Worm (Caenorhabditis elegans): ENCODE results near the gene cgt-2.

DNA sequence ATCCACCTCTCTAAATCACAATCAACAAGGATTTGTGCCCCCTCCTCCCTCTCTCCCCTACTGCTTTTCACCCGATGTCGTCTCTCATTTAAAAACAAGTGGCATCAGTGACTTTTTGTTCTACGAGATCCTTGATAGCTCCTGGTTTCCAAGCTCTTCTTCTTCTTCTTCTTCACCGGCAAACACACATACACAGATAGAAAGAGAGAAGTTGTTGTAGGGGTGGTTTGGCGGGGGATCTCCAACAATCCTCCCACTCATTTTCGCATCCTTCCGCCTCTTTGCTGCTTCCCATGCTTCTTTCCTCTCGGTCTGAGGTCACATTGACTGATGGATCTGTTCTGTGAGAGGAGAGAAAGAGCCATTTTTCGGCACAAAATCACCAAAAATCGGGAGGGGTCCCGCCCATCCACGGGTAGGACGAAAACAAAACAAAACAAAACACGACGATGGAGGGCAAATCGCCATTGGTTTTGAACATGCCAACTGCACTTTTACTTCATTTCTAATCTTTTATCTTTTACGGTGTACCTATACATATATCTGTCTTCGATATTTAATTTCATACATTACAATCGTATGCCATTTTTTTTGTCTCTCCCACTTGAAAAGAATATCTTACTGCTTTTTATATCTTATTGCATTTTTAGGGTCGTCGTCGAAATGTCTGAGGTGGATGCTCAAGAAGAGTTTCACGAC is 24.5 kb upstream of the cgt-2 start, which contains the start of gene T23E7.2:
- no peak for TF ChIP-seq rbr-2 (tag; optimal IDR thresholded peaks at IDR 0.05)
- TF ChIP-seq nhr-28 (tag; optimal IDR thresholded peaks at IDR 0.05), result peak; percentile 3
- no peak for TF ChIP-seq madf-9 (GFP tag; conservative IDR thresholded peaks at IDR 0.05)
- TF ChIP-seq ceh-32 (tag; optimal IDR thresholded peaks at IDR 0.05; ENCODE audit: poor library complexity), result no peak
- no peak for TF ChIP-seq tra-1 (GFP tag; IDR thresholded peaks at IDR 0.05)
- no peak for TF ChIP-seq lin-39 (tag; optimal IDR thresholded peaks at IDR 0.05)
- no peak for TF ChIP-seq ama-1 (optimal IDR thresholded peaks at IDR 0.05)
- no peak for TF ChIP-seq arid-1 (GFP tag; conservative IDR thresholded peaks at IDR 0.05)

Data from whole organism, L4 larva.